Fruit fly (Drosophila melanogaster) whole organism, embryonic: ENCODE measurements around the gene Creld.
A peak's percentile ranks its signal among the peaks of the same experiment; 100 is the strongest.

ENCODE experiments used
- ATbp ChIP-seq: fragments of 200-800 bp; sonication (Bioruptor generic); optimal IDR thresholded peaks from 2 replicates; lab custom pipeline; 2017; ENCODE audit warnings: missing biosample characterization, mild to moderate bottlenecking, missing genetic modification characterization, missing genetic modification reagents
- Atf3 ChIP-seq: fragments of 200-800 bp; sonication (Bioruptor generic); optimal IDR thresholded peaks from 3 replicates; lab custom pipeline; 2016; ENCODE audit warnings: missing biosample characterization, missing genetic modification characterization
- BEAF-32 ChIP-seq: fragments of 200-800 bp; sonication (Bioruptor generic); optimal IDR thresholded peaks from 3 replicates; lab custom pipeline; 2017; ENCODE audit warnings: missing biosample characterization, missing genetic modification characterization, mild to moderate bottlenecking, moderate library complexity, missing genetic modification reagents
- Bgb ChIP-seq: fragments of 200-800 bp; sonication (Bioruptor generic); IDR thresholded peaks from 2 replicates; pipeline ENCODE4 v1.3.6; 2022; ENCODE audit warnings: missing biosample characterization, missing genetic modification characterization; ENCODE audit not compliant: partially characterized antibody
- CG10431 ChIP-seq: fragments of 200-800 bp; sonication (Bioruptor generic); optimal IDR thresholded peaks from 3 replicates; lab custom pipeline; 2018; ENCODE audit warnings: missing biosample characterization, mild to moderate bottlenecking, missing genetic modification characterization
- CG12769 ChIP-seq: fragments of 200-800 bp; sonication (Bioruptor generic); optimal IDR thresholded peaks from 2 replicates; lab custom pipeline; 2019; ENCODE audit warnings: missing biosample characterization, mild to moderate bottlenecking, missing genetic modification characterization, moderate library complexity
- CG13287 ChIP-seq: fragments of 200-800 bp; sonication (Bioruptor generic); IDR thresholded peaks from 2 replicates; pipeline ENCODE4 v1.3.6; 2022; ENCODE audit warnings: missing biosample characterization, missing genetic modification characterization; ENCODE audit not compliant: partially characterized antibody
- CG14710 ChIP-seq: fragments of 200-800 bp; sonication (Bioruptor generic); optimal IDR thresholded peaks from 3 replicates; lab custom pipeline; 2019; ENCODE audit warnings: missing biosample characterization, mild to moderate bottlenecking, missing genetic modification characterization, moderate library complexity
- CG14860 ChIP-seq: fragments of 200-800 bp; sonication (Bioruptor generic); IDR thresholded peaks from 3 replicates; pipeline ENCODE4 v1.3.6; 2022; ENCODE audit warnings: missing biosample characterization, missing genetic modification characterization; ENCODE audit not compliant: partially characterized antibody
- CG15011 ChIP-seq: fragments of 200-800 bp; sonication (Bioruptor generic); optimal IDR thresholded peaks from 3 replicates; lab custom pipeline; 2018; ENCODE audit warnings: missing biosample characterization, mild to moderate bottlenecking, missing genetic modification characterization
- CG15696 ChIP-seq: fragments of 200-800 bp; sonication (Bioruptor generic); optimal IDR thresholded peaks from 2 replicates; lab custom pipeline; 2019; ENCODE audit warnings: missing biosample characterization, mild to moderate bottlenecking, missing genetic modification characterization, moderate library complexity
- CG17186 ChIP-seq: fragments of 200-800 bp; sonication (Bioruptor generic); optimal IDR thresholded peaks from 3 replicates; lab custom pipeline; 2017; ENCODE audit warnings: missing biosample characterization, missing genetic modification reagents, missing genetic modification characterization
- CG2129 ChIP-seq: fragments of 200-800 bp; sonication (Bioruptor generic); IDR thresholded peaks from 2 replicates; pipeline ENCODE4 v1.3.6; 2022; ENCODE audit warnings: missing biosample characterization, missing genetic modification characterization; ENCODE audit not compliant: partially characterized antibody
- CG2712 ChIP-seq: fragments of 200-800 bp; optimal IDR thresholded peaks from 3 replicates; lab custom pipeline; 2019; ENCODE audit warnings: missing biosample characterization, mild to moderate bottlenecking, missing genetic modification characterization, moderate library complexity
- CG34224 ChIP-seq: fragments of 200-800 bp; sonication (Bioruptor generic); IDR thresholded peaks from 3 replicates; pipeline ENCODE4 v1.3.6; 2022; ENCODE audit warnings: missing biosample characterization, missing genetic modification characterization; ENCODE audit not compliant: partially characterized antibody
- CG3995 ChIP-seq: fragments of 200-800 bp; sonication (Bioruptor generic); optimal IDR thresholded peaks from 3 replicates; lab custom pipeline; 2016; ENCODE audit warnings: missing biosample characterization, missing genetic modification characterization
- CG6654 ChIP-seq: fragments of 200-800 bp; sonication (Bioruptor generic); optimal IDR thresholded peaks from 2 replicates; lab custom pipeline; 2017; ENCODE audit warnings: missing biosample characterization, mild to moderate bottlenecking, missing genetic modification characterization
- CG6791 ChIP-seq: fragments of 200-800 bp; sonication (Bioruptor generic); IDR thresholded peaks from 3 replicates; pipeline ENCODE4 v1.3.6; 2022; ENCODE audit warnings: missing biosample characterization, missing genetic modification characterization; ENCODE audit not compliant: partially characterized antibody
- CG7963 ChIP-seq: fragments of 200-800 bp; sonication (Bioruptor generic); IDR thresholded peaks from 3 replicates; pipeline ENCODE4 v1.3.6; 2022; ENCODE audit warnings: missing biosample characterization, missing genetic modification characterization; ENCODE audit not compliant: partially characterized antibody
- CG9817 ChIP-seq: fragments of 200-800 bp; sonication (Bioruptor generic); optimal IDR thresholded peaks from 2 replicates; lab custom pipeline; 2018; ENCODE audit warnings: missing biosample characterization, mild to moderate bottlenecking, missing genetic modification characterization, moderate library complexity
- Dbx ChIP-seq: fragments of 200-800 bp; sonication (Bioruptor generic); IDR thresholded peaks from 3 replicates; pipeline ENCODE4 v1.3.6; 2022; ENCODE audit warnings: missing biosample characterization, missing genetic modification characterization
- Dp ChIP-seq: fragments of 200-800 bp; sonication (Bioruptor generic); optimal IDR thresholded peaks from 2 replicates; lab custom pipeline; 2018; ENCODE audit warnings: missing biosample characterization, mild to moderate bottlenecking, missing genetic modification characterization, moderate library complexity
- E2f2 ChIP-seq: fragments of 200-800 bp; sonication (Bioruptor generic); IDR thresholded peaks from 2 replicates; pipeline ENCODE4 v1.3.6; 2022; ENCODE audit warnings: missing biosample characterization, missing genetic modification characterization
- Ets65A ChIP-seq: fragments of 200-800 bp; sonication (Bioruptor generic); peaks from one replicate; lab custom pipeline; 2016; ENCODE audit warnings: missing biosample characterization, missing genetic modification characterization
- HLH54F ChIP-seq: fragments of 200-800 bp; sonication (Bioruptor generic); optimal IDR thresholded peaks from 3 replicates; lab custom pipeline; 2016; ENCODE audit warnings: missing biosample characterization, missing genetic modification characterization
- Scr ChIP-seq: fragments of 200-800 bp; sonication (Bioruptor generic); IDR thresholded peaks from 2 replicates; pipeline ENCODE4 v1.3.6; 2022; ENCODE audit warnings: missing biosample characterization, missing genetic modification characterization; ENCODE audit not compliant: partially characterized antibody
- Sry-β ChIP-seq: fragments of 200-800 bp; sonication (Bioruptor generic); optimal IDR thresholded peaks from 2 replicates; lab custom pipeline; 2018; ENCODE audit warnings: missing biosample characterization, mild to moderate bottlenecking, missing genetic modification characterization, moderate library complexity
- Sry-δ ChIP-seq: fragments of 200-800 bp; sonication (Bioruptor generic); optimal IDR thresholded peaks from 2 replicates; lab custom pipeline; 2016; ENCODE audit warnings: missing biosample characterization, missing genetic modification characterization
- al ChIP-seq: fragments of 200-800 bp; sonication (Bioruptor generic); IDR thresholded peaks from 2 replicates; pipeline ENCODE4 v1.3.6; 2022; ENCODE audit warnings: missing biosample characterization, missing genetic modification characterization
- ato ChIP-seq: fragments of 200-800 bp; sonication (Bioruptor generic); IDR thresholded peaks from 2 replicates; pipeline ENCODE4 v1.3.6; 2022; ENCODE audit warnings: missing biosample characterization, missing genetic modification characterization; ENCODE audit not compliant: partially characterized antibody
- gfzf ChIP-seq: fragments of 200-800 bp; sonication (Bioruptor generic); optimal IDR thresholded peaks from 2 replicates; lab custom pipeline; 2016; ENCODE audit warnings: missing biosample characterization, mild to moderate bottlenecking, missing genetic modification characterization, moderate library complexity
- gt ChIP-seq: fragments of 200-800 bp; sonication (Bioruptor generic); IDR thresholded peaks from 2 replicates; pipeline ENCODE4 v1.3.6; 2022; ENCODE audit warnings: missing biosample characterization, missing genetic modification characterization
- ham ChIP-seq: fragments of 200-800 bp; sonication (Bioruptor generic); IDR thresholded peaks from 2 replicates; pipeline ENCODE4 v1.3.6; 2022; ENCODE audit warnings: missing biosample characterization, missing genetic modification characterization
- hb ChIP-seq: fragments of 200-800 bp; sonication (Bioruptor generic); IDR thresholded peaks from 3 replicates; pipeline ENCODE4 v1.3.6; 2022; ENCODE audit warnings: missing biosample characterization, missing genetic modification characterization; ENCODE audit not compliant: partially characterized antibody
- hbn ChIP-seq: fragments of 200-800 bp; sonication (Bioruptor generic); IDR thresholded peaks from 2 replicates; pipeline ENCODE4 v1.3.6; 2022; ENCODE audit warnings: missing biosample characterization, missing genetic modification characterization; ENCODE audit not compliant: partially characterized antibody
- her ChIP-seq: fragments of 200-800 bp; sonication (Bioruptor generic); optimal IDR thresholded peaks from 2 replicates; lab custom pipeline; 2016; ENCODE audit warnings: missing biosample characterization, missing genetic modification characterization
- inv ChIP-seq: fragments of 200-800 bp; sonication (Bioruptor generic); IDR thresholded peaks from 2 replicates; pipeline ENCODE4 v1.3.6; 2022; ENCODE audit warnings: missing biosample characterization, missing genetic modification characterization; ENCODE audit not compliant: partially characterized antibody
- kah ChIP-seq: fragments of 200-800 bp; sonication (Bioruptor generic); optimal IDR thresholded peaks from 2 replicates; lab custom pipeline; 2018; ENCODE audit warnings: missing biosample characterization, mild to moderate bottlenecking, missing genetic modification characterization
- knrl ChIP-seq: fragments of 200-800 bp; sonication (Bioruptor generic); IDR thresholded peaks from 3 replicates; pipeline ENCODE4 v1.3.6; 2022; ENCODE audit warnings: missing biosample characterization, missing genetic modification characterization; ENCODE audit not compliant: partially characterized antibody
- lbe ChIP-seq: fragments of 200-800 bp; sonication (Bioruptor generic); optimal IDR thresholded peaks from 2 replicates; lab custom pipeline; 2016; ENCODE audit warnings: missing biosample characterization, mild to moderate bottlenecking, missing genetic modification characterization
- phol ChIP-seq: fragments of 200-800 bp; sonication (Bioruptor generic); optimal IDR thresholded peaks from 3 replicates; lab custom pipeline; 2018; ENCODE audit warnings: missing biosample characterization, mild to moderate bottlenecking, missing genetic modification characterization, moderate library complexity
- scrt ChIP-seq: fragments of 200-800 bp; sonication (Bioruptor generic); optimal IDR thresholded peaks from 2 replicates; lab custom pipeline; 2018; ENCODE audit warnings: missing biosample characterization, mild to moderate bottlenecking, missing genetic modification characterization, moderate library complexity
- sd ChIP-seq: fragments of 200-800 bp; sonication (Bioruptor generic); optimal IDR thresholded peaks from 3 replicates; lab custom pipeline; 2018; ENCODE audit warnings: missing biosample characterization, mild to moderate bottlenecking, missing genetic modification characterization, moderate library complexity
- sens ChIP-seq: fragments of 200-800 bp; sonication (Bioruptor generic); peaks from one replicate; lab custom pipeline; 2016; ENCODE audit warnings: missing biosample characterization, missing genetic modification characterization
- sim ChIP-seq: fragments of 200-800 bp; sonication (Bioruptor generic); IDR thresholded peaks from 2 replicates; pipeline ENCODE4 v1.3.6; 2022; ENCODE audit warnings: missing biosample characterization, missing genetic modification characterization
- sisA ChIP-seq: fragments of 200-800 bp; sonication (Bioruptor generic); IDR thresholded peaks from 2 replicates; pipeline ENCODE4 v1.3.6; 2022; ENCODE audit warnings: missing biosample characterization, missing genetic modification characterization
- trem ChIP-seq: fragments of 200-800 bp; optimal IDR thresholded peaks from 3 replicates; lab custom pipeline; 2019; ENCODE audit warnings: missing biosample characterization, mild to moderate bottlenecking, missing genetic modification characterization, moderate library complexity
- vfl ChIP-seq: fragments of 200-800 bp; sonication (Bioruptor generic); optimal IDR thresholded peaks from 2 replicates; lab custom pipeline; 2016; ENCODE audit warnings: missing biosample characterization, missing genetic modification characterization
- zen2 ChIP-seq: fragments of 200-800 bp; sonication (Bioruptor generic); IDR thresholded peaks from 3 replicates; pipeline ENCODE4 v1.3.6; 2022; ENCODE audit warnings: missing biosample characterization, missing genetic modification characterization; ENCODE audit not compliant: partially characterized antibody
- zfh1 ChIP-seq: fragments of 200-800 bp; sonication (Bioruptor generic); IDR thresholded peaks from 3 replicates; pipeline ENCODE4 v1.3.6; 2022; ENCODE audit warnings: missing biosample characterization, missing genetic modification characterization

The Creld gene

dm6 chr2L:114429-114828 lies 12.2 kb downstream of the Creld start, which contains the start of gene ND-15 (continued):
- TF ChIP-seq Ets65A (GFP tag; lab: Kevin White, UChicago) (no peak), CG15011 (GFP tag; lab: Kevin White, UChicago) (no peak), CG13287 (GFP tag; lab: Robert Waterston, UW) (peak; percentile 84), hbn (GFP tag; lab: Robert Waterston, UW) (peak; percentile 58), sisA (GFP tag; lab: Robert Waterston, UW) (no peak), Scr (GFP tag; lab: Robert Waterston, UW) (peak; percentile 80), zen2 (GFP tag; lab: Robert Waterston, UW) (peak; percentile 46; the same call in 1 of the 3 replicates), BEAF-32 (GFP tag; lab: Kevin White, UChicago) (peak; percentile 83), inv (peak; percentile 78), CG7963 (GFP tag; lab: Robert Waterston, UW) (peak; percentile 43; the same call in 1 of the 3 replicates), CG34224 (GFP tag; lab: Robert Waterston, UW) (peak; percentile 76), kah (no peak), CG10431 (no peak), CG3995 (peak; percentile 91), Bgb (GFP tag; lab: Robert Waterston, UW) (peak; percentile 90), hb (peak; percentile 63; the same call in 2 of the 3 replicates), sd (peak; percentile 54), CG6654 (GFP tag; lab: Kevin White, UChicago) (no peak), her (GFP tag; lab: Kevin White, UChicago) (no peak), E2f2 (GFP tag; lab: Robert Waterston, UW) (peak; percentile 57), CG2129 (GFP tag; lab: Robert Waterston, UW) (peak; percentile 45; the same call in 1 of the 2 replicates), scrt (peak; percentile 73), CG14860 (GFP tag; lab: Robert Waterston, UW) (peak; percentile 55), CG6791 (GFP tag; lab: Robert Waterston, UW) (0 out of 3 replicates have a peak, but pooled peaks have one; percentile 50), gfzf (peak; percentile 32), Dp (GFP tag; lab: Kevin White, UChicago) (peak; percentile 60), trem (peak; percentile 29), sim (GFP tag; lab: Robert Waterston, UW) (no peak), al (GFP tag; lab: Robert Waterston, UW) (no peak), CG2712 (peak; percentile 30), phol (tag; lab: Kevin White, UChicago) (peak; percentile 92), ato (0 out of 2 replicates have a peak, but pooled peaks have one; percentile 17), Sry-δ (peak; percentile 79), knrl (GFP tag; lab: Robert Waterston, UW) (peak; percentile 73; the same call in 2 of the 3 replicates), lbe (GFP tag; lab: Kevin White, UChicago) (no peak), ham (no peak), CG12769 (tag; lab: Kevin White, UChicago) (peak; percentile 74), sens (GFP tag; lab: Kevin White, UChicago) (peak; percentile 71), CG14710 (tag; lab: Kevin White, UChicago) (peak; percentile 14)

DNA sequence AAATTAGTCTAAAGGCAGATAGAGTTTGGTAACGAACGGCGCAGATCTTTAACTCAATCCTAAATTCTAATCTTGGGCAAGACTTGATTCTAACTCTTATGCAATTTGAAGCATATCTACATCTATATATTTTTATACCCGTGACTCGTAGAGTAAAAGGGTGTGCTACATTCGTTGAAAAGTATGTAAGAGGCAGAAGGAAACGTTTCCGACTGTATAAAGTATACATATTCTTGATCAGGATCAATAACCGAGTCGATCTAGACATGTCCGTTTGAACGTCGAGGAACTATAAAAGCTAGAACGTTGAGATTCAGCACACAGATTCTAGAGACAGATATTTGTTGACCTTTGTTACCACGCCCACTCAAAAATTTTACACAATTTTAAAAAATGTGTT lies 14.2 kb downstream of the Creld start, which contains the start of gene CG13694:
Gene CG13694, minus strand, starts transcription at position 101 of the 400 bp plus-strand sequence.
- TF ChIP-seq hb: no peak
- TF ChIP-seq sisA (GFP tag; lab: Robert Waterston, UW): no peak
- TF ChIP-seq HLH54F (GFP tag; lab: Kevin White, UChicago): no peak
- no peak for TF ChIP-seq Atf3 (GFP tag; lab: Kevin White, UChicago)
- no peak for TF ChIP-seq ATbp
- TF ChIP-seq Scr (GFP tag; lab: Robert Waterston, UW): no peak
- no peak for TF ChIP-seq Sry-β (GFP tag; lab: Kevin White, UChicago)
- no peak for TF ChIP-seq gt (GFP tag; lab: Robert Waterston, UW)
- TF ChIP-seq CG15696: no peak
- no peak for TF ChIP-seq zfh1 (GFP tag; lab: Robert Waterston, UW)
- TF ChIP-seq Dbx: no peak
- TF ChIP-seq CG9817 (tag; lab: Kevin White, UChicago): no peak
- TF ChIP-seq vfl (GFP tag; lab: Kevin White, UChicago): no peak
- TF ChIP-seq CG17186 (GFP tag; lab: Kevin White, UChicago): no peak
